Worm (Caenorhabditis elegans): Measurements from ENCODE around the gene M04C3.2.

M04C3.2 gene

DNA sequence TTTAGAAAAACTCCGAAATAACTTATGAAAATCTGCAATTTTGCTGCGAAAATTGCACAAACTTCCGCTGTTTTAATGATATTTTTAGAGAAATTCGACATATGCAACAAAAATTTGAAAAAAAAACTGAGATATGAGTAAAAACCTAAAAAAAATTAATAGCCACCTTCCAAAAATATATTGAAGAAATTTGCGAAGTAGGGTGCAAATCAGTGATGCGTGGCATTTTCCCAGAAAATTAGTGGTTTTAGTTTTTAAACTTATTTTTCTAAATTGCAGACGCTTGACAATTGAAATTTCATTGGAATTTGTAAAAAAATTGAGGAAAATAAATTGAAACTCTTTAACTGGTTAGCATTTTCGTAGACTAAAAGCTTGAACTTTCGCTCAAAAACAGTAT is 49.8 kb downstream of the M04C3.2 start, which contains the start of gene C25F9.13:
Gene C25F9.13 (minus strand): TSS at position 101 of the 400 bp plus-strand sequence.
- TF ChIP-seq unc-42 (tag; optimal IDR thresholded peaks at IDR 0.05) (no peak), pax-1 (tag; optimal IDR thresholded peaks at IDR 0.05) (no peak), elt-2 (tag; optimal IDR thresholded peaks at IDR 0.05) (no peak), nfya-1 (tag; optimal IDR thresholded peaks at IDR 0.05) (no peak), zip-5 (tag; optimal IDR thresholded peaks at IDR 0.05) (no peak)

- no peak for TF ChIP-seq ceh-22 (tag; optimal IDR thresholded peaks at IDR 0.05)
- TF ChIP-seq hlh-8 (tag; optimal IDR thresholded peaks at IDR 0.05) = no peak
- TF ChIP-seq gmeb-2 (tag; optimal IDR thresholded peaks at IDR 0.05) = no peak
- no peak for TF ChIP-seq unc-86 (tag; optimal IDR thresholded peaks at IDR 0.05)
- TF ChIP-seq ceh-48 (tag; optimal IDR thresholded peaks at IDR 0.05) = no peak
- no peak for TF ChIP-seq unc-3 (GFP tag; conservative IDR thresholded peaks at IDR 0.05)
- TF ChIP-seq unc-3 (tag; optimal IDR thresholded peaks at IDR 0.05) = no peak
- TF ChIP-seq syd-9 (tag; optimal IDR thresholded peaks at IDR 0.05) = no peak
- TF ChIP-seq tbx-2 (tag; optimal IDR thresholded peaks at IDR 0.05) = no peak
- TF ChIP-seq ahr-1 (tag; optimal IDR thresholded peaks at IDR 0.05) = no peak
- TF ChIP-seq ztf-16 (tag; optimal IDR thresholded peaks at IDR 0.05) = no peak
Measured at ce11 chrV:19398396-19398795, 50.3 kb downstream of the M04C3.2 start.

DNA sequence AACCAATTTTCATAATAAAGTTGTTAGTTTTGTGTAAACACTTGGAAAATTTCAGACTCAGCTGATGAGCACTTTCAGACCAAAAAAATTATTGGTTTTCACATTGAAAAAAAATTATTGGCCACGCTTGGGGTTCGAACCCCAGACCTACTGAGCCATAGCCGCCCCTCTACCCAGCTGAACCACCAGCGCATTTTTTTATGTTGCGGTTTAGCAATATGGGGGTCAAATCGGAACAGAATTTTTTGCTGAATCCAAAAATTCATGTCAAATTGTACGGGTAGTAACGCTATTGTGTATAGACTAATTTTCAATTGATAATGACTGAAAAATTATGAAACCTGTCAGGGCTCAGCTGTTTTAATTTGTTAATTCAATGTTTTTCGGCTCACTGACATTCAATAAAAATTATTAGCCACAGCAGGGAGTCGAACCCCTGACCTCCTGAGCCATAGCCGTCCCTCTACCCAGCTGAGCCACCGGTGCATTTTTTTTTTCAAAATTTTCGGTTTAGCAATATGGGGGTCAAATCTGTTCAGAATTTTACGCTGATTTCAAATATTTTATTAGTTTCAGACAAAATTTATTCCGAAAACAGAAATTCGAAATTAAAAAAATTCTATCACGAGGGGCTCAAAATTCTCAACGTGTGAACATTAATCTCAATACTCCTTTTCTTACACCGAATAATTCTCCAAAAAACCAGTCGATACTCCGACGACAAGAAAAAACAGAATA is 52.0 kb downstream of the M04C3.2 start:
- TF ChIP-seq nfya-1 (tag; optimal IDR thresholded peaks at IDR 0.05) = no peak
- TF ChIP-seq pha-4 (tag; optimal IDR thresholded peaks at IDR 0.05) = no peak

All from whole organism, late embryonic.